Worm (Caenorhabditis elegans): ENCODE data around the gene ubc-7.

ubc-7 gene

ce11 chrIII:9629054-9629453, 1.9 kb downstream of the ubc-7 start, which contains the start of gene tbg-1:
Gene tbg-1, minus strand, starts transcription at chrIII:9629154.
- TF ChIP-seq mbf-1 (tag; optimal IDR thresholded peaks at IDR 0.05) (no peak), elt-3 (tag; optimal IDR thresholded peaks at IDR 0.05) (no peak), sma-9 (GFP tag; optimal IDR thresholded peaks at IDR 0.05) (no peak), sma-9 (tag; optimal IDR thresholded peaks at IDR 0.05) (no peak), unc-62 (GFP tag; optimal IDR thresholded peaks at IDR 0.05) (no peak), nhr-237 (tag; optimal IDR thresholded peaks at IDR 0.05) (no peak), R02D3.7 (tag; optimal IDR thresholded peaks at IDR 0.05) (no peak), ztf-1 (GFP tag; conservative IDR thresholded peaks at IDR 0.05) (no peak), nhr-6 (tag; optimal IDR thresholded peaks at IDR 0.05) (no peak), sem-4 (tag; optimal IDR thresholded peaks at IDR 0.05) (no peak)

- TF ChIP-seq nhr-21 (tag; optimal IDR thresholded peaks at IDR 0.05), result no peak
- peak; percentile 4 for TF ChIP-seq nhr-129 (tag; optimal IDR thresholded peaks at IDR 0.05)
- TF ChIP-seq lin-39 (tag; optimal IDR thresholded peaks at IDR 0.05), result no peak
- no peak for TF ChIP-seq ceh-16 (tag; optimal IDR thresholded peaks at IDR 0.05)
- TF ChIP-seq ZK546.5 (tag; optimal IDR thresholded peaks at IDR 0.05), result no peak
- TF ChIP-seq skn-1 (tag; optimal IDR thresholded peaks at IDR 0.05), result no peak
- TF ChIP-seq lsy-2 (tag; optimal IDR thresholded peaks at IDR 0.05), result no peak
- no peak for TF ChIP-seq unc-55 (GFP tag; optimal IDR thresholded peaks at IDR 0.05)
- peak; percentile 3 for TF ChIP-seq ztf-4 (tag; optimal IDR thresholded peaks at IDR 0.05)
Measured at ce11 chrIII:9626602-9627001, 4.4 kb downstream of the ubc-7 start.

- no peak for TF ChIP-seq lsy-2 (tag; optimal IDR thresholded peaks at IDR 0.05)
- TF ChIP-seq lin-13 (GFP tag; optimal IDR thresholded peaks at IDR 0.05), result no peak
Measured at ce11 chrIII:9623460-9623859, 7.5 kb downstream of the ubc-7 start.

- TF ChIP-seq alr-1 (tag; optimal IDR thresholded peaks at IDR 0.05), result no peak
- TF ChIP-seq snpc-4 (tag; optimal IDR thresholded peaks at IDR 0.05), result no peak
- TF ChIP-seq aly-2 (tag; optimal IDR thresholded peaks at IDR 0.05), result no peak
- peak; percentile 29 for TF ChIP-seq sma-9 (GFP tag; optimal IDR thresholded peaks at IDR 0.05)
- no peak for TF ChIP-seq sma-9 (tag; optimal IDR thresholded peaks at IDR 0.05)
- peak; percentile 25 for TF ChIP-seq nhr-129 (tag; optimal IDR thresholded peaks at IDR 0.05)
- peak; percentile 87 for TF ChIP-seq fos-1 (tag; optimal IDR thresholded peaks at IDR 0.05)
- peak; percentile 25 for TF ChIP-seq F13H6.1 (tag; optimal IDR thresholded peaks at IDR 0.05)
- no peak for TF ChIP-seq blmp-1 (tag; optimal IDR thresholded peaks at IDR 0.05; ENCODE audit: insufficient read depth)
- TF ChIP-seq crh-2 (tag; optimal IDR thresholded peaks at IDR 0.05), result peak; percentile 27
Measured at ce11 chrIII:9621840-9622525, 9.0 kb downstream of the ubc-7 start.

ce11 chrIII:9620148-9620547, 10.8 kb downstream of the ubc-7 start:
- TF ChIP-seq egl-27 (tag; optimal IDR thresholded peaks at IDR 0.05) (peak; percentile 38), elt-1 (tag; optimal IDR thresholded peaks at IDR 0.05) (no peak), ztf-11 (tag; optimal IDR thresholded peaks at IDR 0.05) (no peak), unc-55 (GFP tag; optimal IDR thresholded peaks at IDR 0.05) (no peak), ceh-82 (tag; optimal IDR thresholded peaks at IDR 0.05) (no peak), blmp-1 (tag; optimal IDR thresholded peaks at IDR 0.05; ENCODE audit: insufficient read depth) (peak; percentile 26), fos-1 (tag; optimal IDR thresholded peaks at IDR 0.05) (peak; percentile 54), crh-2 (tag; optimal IDR thresholded peaks at IDR 0.05) (no peak), nhr-10 (tag; optimal IDR thresholded peaks at IDR 0.05) (no peak), gmeb-1 (tag; optimal IDR thresholded peaks at IDR 0.05) (no peak), lsy-2 (tag; optimal IDR thresholded peaks at IDR 0.05) (peak in 1 of 2 experiments; percentile 22), alr-1 (tag; optimal IDR thresholded peaks at IDR 0.05) (no peak), nhr-25 (tag; optimal IDR thresholded peaks at IDR 0.05) (no peak), zag-1 (tag; optimal IDR thresholded peaks at IDR 0.05) (no peak), lin-11 (tag; optimal IDR thresholded peaks at IDR 0.05) (no peak), F13H6.1 (tag; optimal IDR thresholded peaks at IDR 0.05) (peak; percentile 82), sem-4 (tag; optimal IDR thresholded peaks at IDR 0.05) (no peak), nhr-21 (tag; optimal IDR thresholded peaks at IDR 0.05) (peak; percentile 4), sma-3 (GFP tag; optimal IDR thresholded peaks at IDR 0.05) (no peak), ama-1 (optimal IDR thresholded peaks at IDR 0.05) (peak; percentile 1), unc-62 (GFP tag; optimal IDR thresholded peaks at IDR 0.05) (no peak), lin-39 (tag; optimal IDR thresholded peaks at IDR 0.05) (no peak), ztf-1 (GFP tag; conservative IDR thresholded peaks at IDR 0.05) (no peak), lin-13 (GFP tag; optimal IDR thresholded peaks at IDR 0.05) (no peak), nhr-6 (tag; optimal IDR thresholded peaks at IDR 0.05) (no peak), peb-1 (tag; optimal IDR thresholded peaks at IDR 0.05) (no peak), mdl-1 (tag; optimal IDR thresholded peaks at IDR 0.05) (no peak), ceh-16 (tag; optimal IDR thresholded peaks at IDR 0.05) (no peak), sma-9 (GFP tag; optimal IDR thresholded peaks at IDR 0.05) (peak; percentile 81), sma-9 (tag; optimal IDR thresholded peaks at IDR 0.05) (no peak), nhr-23 (tag; optimal IDR thresholded peaks at IDR 0.05) (no peak), Y55F3AM.14 (GFP tag; optimal IDR thresholded peaks at IDR 0.05) (no peak), R02D3.7 (tag; optimal IDR thresholded peaks at IDR 0.05) (no peak), unc-39 (tag; optimal IDR thresholded peaks at IDR 0.05) (no peak), ZK546.5 (tag; optimal IDR thresholded peaks at IDR 0.05) (no peak)

All from whole organism, L2 larva.